Worm (Caenorhabditis elegans) whole organism, young adult: ENCODE data around the gene Y110A2AL.2.

Experiments
- B0035.1 ChIP-seq: sonication (generic microtip); optimal IDR thresholded peaks from 2 replicates; lab custom pipeline; 2016; ENCODE audit warnings: missing genetic modification characterization, mild to moderate bottlenecking, missing compliant biosample characterization, missing genotype, missing genetic modification reagents
- cebp-1 ChIP-seq, 2 experiments: fragments of 200-800 bp in 1 of 2; sonication (Bioruptor generic) in 1 of 2; sonication (generic microtip) in 1 of 2; IDR thresholded peaks in 1 of 2; optimal IDR thresholded peaks in 1 of 2; 2 replicates each; pipeline versions ENCODE4 v1.3.6 to Lab custom; 2017 to 2022; ENCODE audit warnings: missing compliant biosample characterization in 2 of 2, missing genetic modification characterization in 2 of 2, mild to moderate bottlenecking in 1 of 2, missing genetic modification reagents in 1 of 2, moderate library complexity in 1 of 2
- cebp-2 ChIP-seq: fragments of 200-800 bp; sonication (Bioruptor generic); IDR thresholded peaks from 2 replicates; pipeline ENCODE4 v1.3.6; 2022; ENCODE audit warnings: missing genetic modification characterization, missing compliant biosample characterization
- chd-7 ChIP-seq: sonication (generic microtip); optimal IDR thresholded peaks from 2 replicates; lab custom pipeline; 2016; ENCODE audit warnings: mild to moderate bottlenecking, missing genetic modification characterization, moderate library complexity, missing compliant biosample characterization
- hlh-12 ChIP-seq: sonication (generic microtip); optimal IDR thresholded peaks from 2 replicates; lab custom pipeline; 2016; ENCODE audit warnings: missing genetic modification characterization, missing compliant biosample characterization
- let-526 ChIP-seq: fragments of 200-800 bp; sonication (Bioruptor generic); IDR thresholded peaks from 2 replicates; pipeline ENCODE4 v1.3.6; 2022; ENCODE audit warnings: missing genetic modification reagents, missing genetic modification characterization, missing compliant biosample characterization
- pha-4 ChIP-seq: fragments of 150-350 bp; sonication (generic microtip); optimal IDR thresholded peaks from 2 replicates; lab custom pipeline; 2014; ENCODE audit warnings: missing biosample characterization, missing genetic modification reagents, missing genetic modification characterization
- sea-2 ChIP-seq: fragments of 200-800 bp; sonication (Bioruptor generic); IDR thresholded peaks from 2 replicates; pipeline ENCODE4 v1.3.6; 2022; ENCODE audit warnings: missing genetic modification characterization, missing compliant biosample characterization
- snpc-3.4 ChIP-seq: sonication (generic microtip); optimal IDR thresholded peaks from 2 replicates; lab custom pipeline; 2017; ENCODE audit warnings: missing genetic modification characterization, mild to moderate bottlenecking, missing compliant biosample characterization, antibody characterized with exemption, moderate library complexity, missing genotype, missing genetic modification reagents
- tbx-9 ChIP-seq: sonication (generic microtip); optimal IDR thresholded peaks from 2 replicates; lab custom pipeline; 2016; ENCODE audit warnings: borderline replicate concordance, missing genetic modification characterization, inconsistent platforms, missing compliant biosample characterization
- unc-62 ChIP-seq: fragments of 150-350 bp; optimal IDR thresholded peaks from 2 replicates; lab custom pipeline; 2014; ENCODE audit warnings: missing biosample characterization, missing genetic modification reagents, missing genetic modification characterization
- ztf-22 ChIP-seq: fragments of 200-800 bp; sonication (Bioruptor generic); optimal IDR thresholded peaks from 2 replicates; lab custom pipeline; 2018; ENCODE audit warnings: mild to moderate bottlenecking, missing genetic modification characterization, moderate library complexity, missing compliant biosample characterization
- ztf-6 ChIP-seq: fragments of 200-800 bp; sonication (Bioruptor generic); IDR thresholded peaks from 2 replicates; pipeline ENCODE4 v1.3.6; 2022; ENCODE audit warnings: missing genetic modification reagents, missing genetic modification characterization, missing compliant biosample characterization

DNA sequence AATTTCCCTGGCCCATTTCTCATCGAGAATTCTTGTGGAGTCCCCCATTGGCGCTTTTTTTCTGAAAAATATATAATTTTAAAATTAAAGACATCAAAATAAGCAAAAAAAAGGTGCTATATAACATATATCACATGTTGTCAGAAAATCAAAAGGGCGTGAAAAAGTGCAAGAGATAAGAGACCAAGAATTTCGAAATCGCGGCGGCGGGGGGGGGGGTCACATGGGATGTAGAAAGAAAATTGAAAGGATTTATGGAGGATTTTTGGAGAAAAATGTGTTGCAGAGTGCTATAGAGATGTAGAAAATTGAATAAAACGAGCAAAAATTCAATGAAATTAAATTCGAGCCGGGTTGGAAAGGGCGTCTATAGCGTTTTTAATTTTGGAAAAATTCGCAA is 36.6 kb upstream of the Y110A2AL.2 start, which contains the start of gene K12H6.6:
- TF ChIP-seq let-526, result no peak
- no peak for TF ChIP-seq hlh-12 (tag; lab: Kevin White, UChicago)
- no peak for TF ChIP-seq sea-2 (GFP tag; lab: Robert Waterston, UW)
- TF ChIP-seq tbx-9, result no peak
- peak; percentile 84 for TF ChIP-seq cebp-1 (GFP tag; IDR thresholded peaks at IDR 0.05; lab: Robert Waterston, UW)
- TF ChIP-seq cebp-1 (tag; optimal IDR thresholded peaks at IDR 0.05; lab: Kevin White, UChicago), result peak; percentile 93
- no peak for TF ChIP-seq cebp-2
- TF ChIP-seq snpc-3.4, result no peak
- TF ChIP-seq chd-7 (tag; lab: Kevin White, UChicago), result no peak
- TF ChIP-seq pha-4 (tag; lab: Kevin White, UChicago), result no peak
- TF ChIP-seq ztf-6, result no peak
- TF ChIP-seq ztf-22 (GFP tag; lab: Kevin White, UChicago), result no peak
- no peak for TF ChIP-seq unc-62 (GFP tag; lab: Kevin White, UChicago)
- TF ChIP-seq B0035.1, result no peak
